Worm (Caenorhabditis elegans): ENCODE measurements around the gene str-123.

DNA sequence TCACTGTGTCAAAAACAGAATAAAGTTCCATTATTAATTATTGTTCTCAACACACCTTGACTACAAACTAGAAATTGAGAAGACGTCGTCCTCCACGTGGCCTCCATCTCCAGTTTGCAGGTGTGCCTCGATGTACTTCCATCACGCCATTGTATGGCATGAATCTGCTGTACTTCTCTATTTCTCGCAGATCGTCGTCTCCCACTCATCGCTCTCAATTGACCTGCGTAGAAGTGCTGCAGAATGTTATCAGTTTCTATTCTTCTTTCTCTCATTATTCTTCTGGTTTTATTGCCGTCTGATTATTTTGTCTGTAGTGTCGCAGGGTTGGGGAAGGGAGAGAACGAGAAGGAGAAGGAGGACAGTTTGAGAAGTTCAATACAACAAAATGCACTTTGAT, 30.5 kb upstream of the str-123 start:
- TF ChIP-seq unc-39 (tag; optimal IDR thresholded peaks at IDR 0.05) (no peak), lin-15B (tag; optimal IDR thresholded peaks at IDR 0.05) (no peak), aha-1 (tag) (peak; percentile 69), daf-8 (GFP tag; IDR thresholded peaks at IDR 0.05) (no peak), cey-2 (tag; optimal IDR thresholded peaks at IDR 0.05; ENCODE audit: borderline replicate concordance, insufficient read depth) (peak; percentile 68), lin-39 (tag; optimal IDR thresholded peaks at IDR 0.05) (no peak), lsy-2 (tag; optimal IDR thresholded peaks at IDR 0.05) (no peak), zag-1 (tag; optimal IDR thresholded peaks at IDR 0.05) (no peak), unc-130 (GFP tag; optimal IDR thresholded peaks at IDR 0.05) (no peak), jun-1 (tag; optimal IDR thresholded peaks at IDR 0.05) (no peak), ceh-62 (tag; optimal IDR thresholded peaks at IDR 0.05) (no peak), T26A8.4 (GFP tag; IDR thresholded peaks at IDR 0.05) (no peak), ctbp-1 (GFP tag; IDR thresholded peaks at IDR 0.05) (no peak)

Measured in whole organism, L4 larva.